Fruit fly (Drosophila melanogaster): Measurements from ENCODE around the gene CG2162.

The CG2162 gene

dm6 chr3L:3035769-3036583, 980 bp downstream of the CG2162 start (continued):
- TF ChIP-seq CG15601 (tag; optimal IDR thresholded peaks at IDR 0.05) (peak; percentile 87), disco-r (GFP tag; optimal IDR thresholded peaks at IDR 0.05) (peak; percentile 38), Nf-YB (GFP tag; optimal IDR thresholded peaks at IDR 0.05) (peak; percentile 82), CG17385 (GFP tag; optimal IDR thresholded peaks at IDR 0.05) (peak; percentile 85), CG31388 (GFP tag; optimal IDR thresholded peaks at IDR 0.05) (peak; percentile 51), pan (optimal IDR thresholded peaks at IDR 0.05) (no peak), pan (GFP tag; optimal IDR thresholded peaks at IDR 0.05 in 1 of 2, IDR thresholded peaks at IDR 0.05 in 1 of 2) (peak in 1 of 2 experiments; percentile 71), Xbp1 (GFP tag; optimal IDR thresholded peaks at IDR 0.05) (peak; percentile 78), caup (GFP tag; optimal IDR thresholded peaks at IDR 0.05; ENCODE audit: severe bottlenecking) (peak; percentile 85), Stat92E (GFP tag; optimal IDR thresholded peaks at IDR 0.05) (peak in 1 of 3 experiments; percentile 62), CG7839 (tag; optimal IDR thresholded peaks at IDR 0.05) (peak; percentile 91), NfI (GFP tag; optimal IDR thresholded peaks at IDR 0.05) (peak; percentile 78), BEAF-32 (GFP tag; optimal IDR thresholded peaks at IDR 0.05) (no peak), otp (GFP tag; IDR thresholded peaks at IDR 0.05) (peak; percentile 68), Bgb (GFP tag; IDR thresholded peaks at IDR 0.05; ENCODE audit: partially characterized antibody) (no peak), knrl (GFP tag; IDR thresholded peaks at IDR 0.05; ENCODE audit: partially characterized antibody) (no peak), CG9876 (GFP tag; optimal IDR thresholded peaks at IDR 0.05) (peak; percentile 33), CG2202 (tag; optimal IDR thresholded peaks at IDR 0.05) (peak; percentile 76), jing (GFP tag; optimal IDR thresholded peaks at IDR 0.05) (peak; percentile 53), chinmo (GFP tag; IDR thresholded peaks at IDR 0.05; ENCODE audit: partially characterized antibody) (peak; percentile 74; the same call in 2 of the 4 replicates), Hsf (GFP tag; optimal IDR thresholded peaks at IDR 0.05) (peak; percentile 79), CG12155 (GFP tag; optimal IDR thresholded peaks at IDR 0.05) (peak; percentile 72), CG11560 (tag; IDR thresholded peaks at IDR 0.05) (no peak), CG15479 (GFP tag; optimal IDR thresholded peaks at IDR 0.05) (no peak), CG12299 (tag; optimal IDR thresholded peaks at IDR 0.05) (peak; percentile 87), tio (GFP tag; optimal IDR thresholded peaks at IDR 0.05) (peak; percentile 81), lab (GFP tag; optimal IDR thresholded peaks at IDR 0.05) (peak; percentile 92), tup (GFP tag; optimal IDR thresholded peaks at IDR 0.05) (peak; percentile 44), dm (GFP tag; optimal IDR thresholded peaks at IDR 0.05) (peak; percentile 60), danr (GFP tag; IDR thresholded peaks at IDR 0.05) (peak; percentile 51; the same call in 1 of the 2 replicates), CG32767 (GFP tag; IDR thresholded peaks at IDR 0.05) (peak; percentile 88), exex (tag; optimal IDR thresholded peaks at IDR 0.05) (peak; percentile 60), Sin3A (optimal IDR thresholded peaks at IDR 0.05) (no peak), gsb (GFP tag; IDR thresholded peaks at IDR 0.05) (no peak), mam (GFP tag; optimal IDR thresholded peaks at IDR 0.05) (peak; percentile 59), Usf (GFP tag; optimal IDR thresholded peaks at IDR 0.05) (peak; percentile 67), CG13775 (GFP tag; optimal IDR thresholded peaks at IDR 0.05) (peak; percentile 84), CG12942 (GFP tag; optimal IDR thresholded peaks at IDR 0.05) (peak; percentile 48), CG4730 (GFP tag; IDR thresholded peaks at IDR 0.05) (peak; percentile 64), Hmx (GFP tag; optimal IDR thresholded peaks at IDR 0.05) (peak; percentile 10), HLH54F (GFP tag; optimal IDR thresholded peaks at IDR 0.05) (peak; percentile 73), CG5180 (GFP tag; optimal IDR thresholded peaks at IDR 0.05) (peak; percentile 77), Atf6 (GFP tag; IDR thresholded peaks at IDR 0.05) (peak; percentile 90), CG12391 (tag; optimal IDR thresholded peaks at IDR 0.05) (peak; percentile 89), nerfin-2 (GFP tag; IDR thresholded peaks at IDR 0.05; ENCODE audit: partially characterized antibody) (no peak), CG4404 (GFP tag; IDR thresholded peaks at IDR 0.05) (peak; percentile 70), CG13287 (GFP tag; IDR thresholded peaks at IDR 0.05; ENCODE audit: partially characterized antibody) (peak; percentile 11; the same call in 1 of the 2 replicates), CG17612 (GFP tag; IDR thresholded peaks at IDR 0.05) (no peak)
